Worm (Caenorhabditis elegans) whole organism, midembryonic: Measurements from ENCODE around the gene zip-8.

Experiments used
- cog-1 ChIP-seq: sonication (generic microtip); optimal IDR thresholded peaks from 2 replicates; lab custom pipeline; 2016; ENCODE audit warnings: missing genetic modification characterization, missing compliant biosample characterization
- flt-1 ChIP-seq: fragments of 200-800 bp; sonication (Bioruptor generic); IDR thresholded peaks from 2 replicates; pipeline ENCODE4 v1.3.6; 2022; ENCODE audit warnings: missing genetic modification characterization, missing compliant biosample characterization
- klf-2 ChIP-seq: fragments of 200-800 bp; sonication (Bioruptor generic); conservative IDR thresholded peaks from 2 replicates; pipeline ENCODE4 v1.3.6; 2022; ENCODE audit warnings: missing genetic modification reagents, missing genetic modification characterization, missing compliant biosample characterization
- ztf-23 ChIP-seq: fragments of 200-800 bp; sonication (Bioruptor generic); IDR thresholded peaks from 2 replicates; pipeline ENCODE4 v1.3.6; 2022; ENCODE audit warnings: missing genetic modification reagents, missing genetic modification characterization, missing compliant biosample characterization
- ztf-29 ChIP-seq: fragments of 200-800 bp; sonication (Bioruptor generic); IDR thresholded peaks from 2 replicates; pipeline ENCODE4 v1.3.6; 2022; ENCODE audit warnings: missing genetic modification reagents, missing genetic modification characterization, missing compliant biosample characterization

- no peak for TF ChIP-seq ztf-23 (GFP tag; lab: Robert Waterston, UW)
- no peak for TF ChIP-seq cog-1 (tag; lab: Kevin White, UChicago)
- no peak for TF ChIP-seq klf-2 (GFP tag; lab: Robert Waterston, UW)
- no peak for TF ChIP-seq ztf-29 (GFP tag; lab: Robert Waterston, UW)
- TF ChIP-seq flt-1 = no peak
These were observed 19.4 kb downstream of the zip-8 start, which contains the start of gene sdz-15 for ce11 chrIII:6498176-6498575.
